Worm (Caenorhabditis elegans) whole organism, L3 larva: ENCODE results near the gene ZK666.2.
A peak's percentile ranks its signal among the peaks of the same experiment; 100 is the strongest.

Source experiments
- ama-1 ChIP-seq: fragments of 150-350 bp; optimal IDR thresholded peaks from 2 replicates; lab custom pipeline; 2018
- daf-12 ChIP-seq: fragments of 150-350 bp; optimal IDR thresholded peaks from 2 replicates; lab custom pipeline; 2014; ENCODE audit warnings: missing biosample characterization, missing genetic modification reagents, missing genetic modification characterization
- egl-5 ChIP-seq: fragments of 150-350 bp; optimal IDR thresholded peaks from 2 replicates; lab custom pipeline; 2017; ENCODE audit warnings: missing biosample characterization, missing genetic modification reagents, missing genetic modification characterization, inconsistent platforms
- elt-2 ChIP-seq: sonication (generic microtip); optimal IDR thresholded peaks from 2 replicates; lab custom pipeline; 2016; ENCODE audit warnings: missing genetic modification reagents, mild to moderate bottlenecking, missing genetic modification characterization, missing compliant biosample characterization
- elt-3 ChIP-seq, 3 experiments: fragments of 150-350 bp in 1 of 3; sonication (generic microtip) in 2 of 3; optimal IDR thresholded peaks; 2 replicates in 2 of 3; 4 replicates in 1 of 3; lab custom pipeline; 2014 to 2017; ENCODE audit warnings: missing biosample characterization in 3 of 3, missing genetic modification characterization in 3 of 3
- fkh-2 ChIP-seq: fragments of 150-350 bp; optimal IDR thresholded peaks from 2 replicates; lab custom pipeline; 2014; ENCODE audit warnings: missing biosample characterization, missing genetic modification reagents, missing genetic modification characterization
- fos-1 ChIP-seq: fragments of 150-350 bp; optimal IDR thresholded peaks from 2 replicates; lab custom pipeline; 2014; ENCODE audit warnings: missing biosample characterization, missing genetic modification characterization
- hmg-11 ChIP-seq: sonication (generic microtip); optimal IDR thresholded peaks from 2 replicates; lab custom pipeline; 2016; ENCODE audit warnings: missing genetic modification characterization, missing compliant biosample characterization
- lin-15B ChIP-seq: fragments of 150-350 bp; optimal IDR thresholded peaks from 2 replicates; lab custom pipeline; 2014; ENCODE audit warnings: missing biosample characterization, missing genetic modification characterization
- nfya-1 ChIP-seq: sonication (generic microtip); optimal IDR thresholded peaks from 2 replicates; lab custom pipeline; 2017; ENCODE audit warnings: missing genetic modification characterization, mild to moderate bottlenecking, missing compliant biosample characterization, antibody characterized with exemption, moderate library complexity; ENCODE audit not compliant: insufficient read depth
- nhr-12 ChIP-seq: fragments of 150-350 bp; optimal IDR thresholded peaks from 2 replicates; lab custom pipeline; 2014; ENCODE audit warnings: missing biosample characterization, missing genetic modification characterization
- nhr-237 ChIP-seq: fragments of 150-350 bp; optimal IDR thresholded peaks from 2 replicates; lab custom pipeline; 2014; ENCODE audit warnings: missing biosample characterization, missing genetic modification characterization
- nhr-28 ChIP-seq: fragments of 150-350 bp; optimal IDR thresholded peaks from 2 replicates; lab custom pipeline; 2014; ENCODE audit warnings: missing biosample characterization, missing genetic modification characterization
- nhr-43 ChIP-seq: sonication (generic microtip); optimal IDR thresholded peaks from 2 replicates; lab custom pipeline; 2016; ENCODE audit warnings: mild to moderate bottlenecking, missing genetic modification characterization, missing compliant biosample characterization; ENCODE audit not compliant: poor library complexity, severe bottlenecking
- nhr-67 ChIP-seq: fragments of 150-350 bp; optimal IDR thresholded peaks from 2 replicates; lab custom pipeline; 2014; ENCODE audit warnings: missing biosample characterization, missing genetic modification characterization
- nhr-77 ChIP-seq: fragments of 150-350 bp; optimal IDR thresholded peaks from 2 replicates; lab custom pipeline; 2014; ENCODE audit warnings: missing biosample characterization, missing genetic modification characterization
- pha-4 ChIP-seq: fragments of 150-350 bp; optimal IDR thresholded peaks from 2 replicates; lab custom pipeline; 2014; ENCODE audit warnings: missing biosample characterization, missing genetic modification reagents, missing genetic modification characterization
- pqm-1 ChIP-seq: fragments of 150-350 bp; optimal IDR thresholded peaks from 2 replicates; lab custom pipeline; 2017; ENCODE audit warnings: missing biosample characterization, missing genetic modification characterization, inconsistent platforms
- snpc-4 ChIP-seq: fragments of 150-350 bp; optimal IDR thresholded peaks from 2 replicates; lab custom pipeline; 2014; ENCODE audit warnings: missing biosample characterization, missing genetic modification characterization
- tbx-2 ChIP-seq: sonication (generic microtip); optimal IDR thresholded peaks from 2 replicates; lab custom pipeline; 2016; ENCODE audit warnings: mild to moderate bottlenecking, missing genetic modification characterization, missing compliant biosample characterization
- ztf-11 ChIP-seq: fragments of 150-350 bp; optimal IDR thresholded peaks from 2 replicates; lab custom pipeline; 2014; ENCODE audit warnings: missing biosample characterization, missing genetic modification characterization

ZK666.2 gene

DNA sequence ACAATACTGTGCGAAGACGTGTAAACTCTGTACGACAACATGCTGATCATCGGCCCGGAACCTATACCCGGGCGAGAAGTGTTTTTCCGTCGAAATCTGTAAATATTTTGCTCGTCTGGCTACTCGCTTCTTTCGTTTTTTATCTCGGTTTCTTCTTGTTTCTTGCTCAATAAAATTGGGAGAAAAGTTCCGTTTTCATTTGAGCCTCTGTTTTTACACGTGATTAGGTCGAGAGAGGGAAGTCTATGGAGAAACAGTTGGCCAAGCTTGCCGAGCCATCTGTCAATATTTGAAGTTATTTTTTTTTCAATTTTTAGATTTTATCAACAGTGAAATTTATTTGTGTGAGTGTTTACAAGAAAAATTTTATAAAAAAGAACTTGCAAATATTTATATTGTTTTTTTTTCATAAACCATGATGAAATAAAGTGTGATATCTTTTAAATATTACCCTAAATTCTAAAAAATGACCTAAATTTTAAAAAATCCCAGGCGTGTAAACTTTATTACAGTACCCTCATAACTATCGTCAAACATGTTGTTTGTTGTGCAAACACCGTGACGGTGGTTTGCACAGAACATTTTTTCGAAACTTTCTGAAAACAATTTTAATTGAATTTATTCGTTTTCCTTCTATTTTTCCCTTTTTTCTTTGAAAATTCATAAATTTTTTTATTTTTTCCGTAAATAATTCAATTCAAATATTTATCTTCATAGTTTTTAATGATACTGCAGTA, 26.6 kb downstream of the ZK666.2 start:
- peak; percentile 83 for TF ChIP-seq pha-4 (tag; lab: Kevin White, UChicago)
- peak; percentile 1 for TF ChIP-seq lin-15B (tag; lab: Kevin White, UChicago)
- peak; percentile 14 for TF ChIP-seq egl-5 (tag; lab: Kevin White, UChicago)
- no peak for TF ChIP-seq nhr-12 (tag; lab: Kevin White, UChicago)

DNA sequence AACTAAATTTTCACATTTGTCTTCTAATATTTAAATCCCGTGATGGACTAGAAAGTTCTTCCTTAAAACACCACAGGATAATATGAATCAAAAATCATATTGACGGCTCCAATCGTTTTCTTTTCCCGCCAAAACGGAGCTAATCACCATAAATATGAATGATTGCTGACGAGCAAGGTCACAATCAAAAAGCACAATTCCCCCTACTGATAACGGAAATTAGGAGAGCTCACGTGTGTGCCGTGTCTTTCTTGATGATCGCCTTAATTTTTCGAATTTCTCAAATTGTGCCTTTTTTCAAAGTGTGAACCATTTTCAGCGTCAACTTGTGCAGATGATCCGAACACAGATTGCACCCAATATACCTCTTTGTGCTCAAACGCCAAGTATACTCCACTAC, 27.8 kb downstream of the ZK666.2 start:
- TF ChIP-seq elt-3 (tag; optimal IDR thresholded peaks at IDR 0.05; lab: Kevin White, UChicago) (no peak), nhr-237 (tag; lab: Kevin White, UChicago) (no peak), ama-1 (lab: Kevin White, UChicago) (no peak), elt-2 (tag; lab: Kevin White, UChicago) (peak; percentile 83), nhr-77 (tag; lab: Kevin White, UChicago) (no peak), snpc-4 (no peak), nhr-43 (tag; lab: Kevin White, UChicago) (no peak), pqm-1 (tag; lab: Kevin White, UChicago) (peak; percentile 72), ztf-11 (tag; lab: Kevin White, UChicago) (no peak)

- peak; percentile 2 for TF ChIP-seq elt-2 (tag; lab: Kevin White, UChicago)
Observed at ce11 chrII:10442846-10443245, 28.8 kb downstream of the ZK666.2 start, which contains the start of gene ZK673.1. TSS of gene ZK673.1 (plus strand) at chrII:10443146.

- TF ChIP-seq daf-12 (tag; lab: Kevin White, UChicago) = no peak
- TF ChIP-seq, all 47 proteins: peak for 0
Observed at ce11 chrII:10439976-10440375, 31.7 kb downstream of the ZK666.2 start, which contains the start of gene E04D5.4. TSS of gene E04D5.4 (plus strand) at chrII:10440276.

- no peak for TF ChIP-seq nhr-28 (tag; lab: Kevin White, UChicago)
- TF ChIP-seq fkh-2 = no peak
Observed at ce11 chrII:10437840-10438239, 33.9 kb downstream of the ZK666.2 start.

DNA sequence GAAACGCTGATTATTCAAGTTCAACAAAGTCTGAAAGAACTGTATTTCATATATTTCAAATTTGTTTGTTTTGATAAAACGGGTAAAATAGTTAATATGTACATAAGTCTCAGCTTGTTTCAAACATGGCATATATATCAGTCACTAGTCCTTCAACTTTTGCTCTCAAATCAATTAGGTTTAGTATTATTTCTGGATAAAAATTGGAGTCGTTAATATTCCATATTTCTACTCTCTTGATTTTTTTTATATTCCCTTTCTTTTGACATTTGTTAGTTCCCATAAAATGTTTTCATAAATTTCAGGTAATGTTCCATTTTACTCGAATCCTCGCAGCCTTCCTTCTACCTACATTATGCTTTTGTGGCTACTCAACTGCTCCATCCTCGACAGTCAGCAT, 35.9 kb downstream of the ZK666.2 start, which contains the start of gene cut-4:
TSS of gene cut-4 (plus strand) at position 301 of the 400 bp plus-strand sequence.
- TF ChIP-seq tbx-2 (tag; lab: Kevin White, UChicago) (no peak), nhr-12 (tag; lab: Kevin White, UChicago) (no peak), fkh-2 (no peak), pqm-1 (tag; lab: Kevin White, UChicago) (no peak), hmg-11 (no peak), nhr-67 (tag; lab: Kevin White, UChicago) (no peak), fos-1 (no peak), snpc-4 (no peak)

DNA sequence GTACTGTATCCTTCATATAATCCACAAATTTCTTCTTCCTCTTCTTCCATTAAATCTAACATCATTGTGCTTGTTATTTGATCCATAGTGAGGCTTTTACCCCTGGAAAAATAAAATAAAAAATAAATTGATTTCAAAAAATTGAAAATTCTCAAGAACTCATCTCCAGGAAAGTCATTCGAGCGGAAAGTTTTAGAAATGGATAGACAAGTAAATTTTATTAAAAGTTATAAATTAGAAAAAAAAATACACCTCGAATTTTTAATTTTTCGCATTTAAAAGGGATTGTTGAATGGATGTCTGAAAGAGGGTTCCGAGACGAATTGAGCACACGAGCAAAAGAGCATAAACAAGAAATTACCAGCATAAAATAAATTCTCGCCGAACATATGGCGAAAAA, 49.7 kb downstream of the ZK666.2 start, which contains the start of gene frpr-21:
TSS of gene frpr-21 (minus strand) at position 101 of the 400 bp plus-strand sequence.
- TF ChIP-seq nfya-1 (tag; lab: Kevin White, UChicago) (no peak), hmg-11 (no peak), elt-2 (tag; lab: Kevin White, UChicago) (no peak)
